Worm (Caenorhabditis elegans) whole organism, L1 larva: ENCODE measurements around the gene let-653.

Experiments
- C04F5.9 ChIP-seq: sonication (generic microtip); optimal IDR thresholded peaks from 2 replicates; lab custom pipeline; 2016; ENCODE audit warnings: missing genetic modification characterization, missing compliant biosample characterization
- Y116A8C.19 ChIP-seq: sonication (generic microtip); optimal IDR thresholded peaks from 2 replicates; lab custom pipeline; 2016; ENCODE audit warnings: missing compliant biosample characterization, missing genetic modification characterization, borderline replicate concordance
- alr-1 ChIP-seq: fragments of 200-800 bp; sonication (Bioruptor generic); optimal IDR thresholded peaks from 2 replicates; lab custom pipeline; 2018; ENCODE audit warnings: borderline replicate concordance, mild to moderate bottlenecking, missing genetic modification characterization, missing compliant biosample characterization
- blmp-1 ChIP-seq: fragments of 150-350 bp; optimal IDR thresholded peaks from 2 replicates; lab custom pipeline; 2014; ENCODE audit warnings: missing biosample characterization, missing genetic modification characterization
- ceh-8 ChIP-seq: fragments of 200-800 bp; sonication (Bioruptor generic); optimal IDR thresholded peaks from 2 replicates; lab custom pipeline; 2018; ENCODE audit warnings: mild to moderate bottlenecking, missing genetic modification characterization, moderate library complexity, missing compliant biosample characterization
- ceh-82 ChIP-seq, 3 experiments: fragments of 150-350 bp in 1 of 3; sonication (generic microtip) in 2 of 3; optimal IDR thresholded peaks; 2 replicates each; lab custom pipeline; 2014 to 2017; ENCODE audit warnings: missing biosample characterization in 3 of 3, missing genetic modification characterization in 3 of 3
- ceh-90 ChIP-seq: sonication (generic microtip); optimal IDR thresholded peaks from 2 replicates; lab custom pipeline; 2016; ENCODE audit warnings: missing genetic modification characterization, missing compliant biosample characterization
- ces-1 ChIP-seq: fragments of 150-350 bp; optimal IDR thresholded peaks from 2 replicates; lab custom pipeline; 2014; ENCODE audit warnings: missing biosample characterization, missing genetic modification reagents, missing genetic modification characterization
- dpl-1 ChIP-seq, 3 experiments: fragments of 150-350 bp in 2 of 3; sonication (generic microtip) in 1 of 3; optimal IDR thresholded peaks; 2 replicates each; lab custom pipeline; 2014 to 2017; ENCODE audit warnings: missing biosample characterization in 3 of 3, missing genetic modification characterization in 3 of 3, missing genetic modification reagents in 3 of 3
- dsc-1 ChIP-seq: sonication (generic microtip); optimal IDR thresholded peaks from 2 replicates; lab custom pipeline; 2016; ENCODE audit warnings: mild to moderate bottlenecking, missing genetic modification characterization, missing compliant biosample characterization
- efl-3 ChIP-seq: fragments of 200-800 bp; sonication (Bioruptor generic); optimal IDR thresholded peaks from 2 replicates; lab custom pipeline; 2018; ENCODE audit warnings: mild to moderate bottlenecking, missing genetic modification characterization, missing compliant biosample characterization
- egl-27 ChIP-seq, 2 experiments: fragments of 150-350 bp in 1 of 2; sonication (generic microtip); optimal IDR thresholded peaks; 3 replicates each; lab custom pipeline; 2017 to 2018; ENCODE audit warnings: missing biosample characterization in 2 of 2, missing genetic modification characterization in 2 of 2, missing genetic modification reagents in 2 of 2
- ets-5 ChIP-seq: fragments of 200-800 bp; sonication (Bioruptor generic); IDR thresholded peaks from 2 replicates; pipeline ENCODE4 v1.3.6; 2022; ENCODE audit warnings: missing genetic modification characterization, missing compliant biosample characterization
- fkh-10 ChIP-seq: sonication (generic microtip); optimal IDR thresholded peaks from 2 replicates; lab custom pipeline; 2017; ENCODE audit warnings: missing biosample characterization, missing genetic modification reagents, missing genetic modification characterization
- fkh-4 ChIP-seq: sonication (generic microtip); optimal IDR thresholded peaks from 2 replicates; lab custom pipeline; 2016; ENCODE audit warnings: missing compliant biosample characterization, missing genetic modification characterization, borderline replicate concordance
- fkh-8 ChIP-seq: sonication (generic microtip); optimal IDR thresholded peaks from 2 replicates; lab custom pipeline; 2016; ENCODE audit warnings: mild to moderate bottlenecking, missing genetic modification characterization, missing compliant biosample characterization
- fos-1 ChIP-seq: fragments of 150-350 bp; optimal IDR thresholded peaks from 2 replicates; lab custom pipeline; 2014; ENCODE audit warnings: missing biosample characterization, missing genetic modification characterization
- hlh-4 ChIP-seq: sonication (generic microtip); optimal IDR thresholded peaks from 2 replicates; lab custom pipeline; 2016; ENCODE audit warnings: mild to moderate bottlenecking, missing genetic modification characterization, missing compliant biosample characterization
- irx-1 ChIP-seq: sonication (generic microtip); optimal IDR thresholded peaks from 2 replicates; lab custom pipeline; 2016; ENCODE audit warnings: missing genetic modification characterization, missing compliant biosample characterization
- isw-1 ChIP-seq: fragments of 200-800 bp; sonication (Bioruptor generic); IDR thresholded peaks from 2 replicates; pipeline ENCODE4 v1.3.6; 2022; ENCODE audit warnings: missing genetic modification characterization, missing compliant biosample characterization
- jun-1 ChIP-seq: fragments of 150-350 bp; optimal IDR thresholded peaks from 2 replicates; lab custom pipeline; 2014; ENCODE audit warnings: missing biosample characterization, missing genetic modification reagents, missing genetic modification characterization
- lin-14 ChIP-seq: fragments of 200-800 bp; sonication (Bioruptor generic); optimal IDR thresholded peaks from 2 replicates; lab custom pipeline; 2018; ENCODE audit warnings: mild to moderate bottlenecking, missing genetic modification characterization, moderate library complexity, missing compliant biosample characterization
- lin-15B ChIP-seq: fragments of 150-350 bp; sonication (generic microtip); optimal IDR thresholded peaks from 3 replicates; lab custom pipeline; 2014; ENCODE audit warnings: missing biosample characterization, missing genetic modification characterization
- mab-9 ChIP-seq: fragments of 200-800 bp; sonication (Bioruptor generic); IDR thresholded peaks from 2 replicates; pipeline ENCODE4 v1.3.6; 2022; ENCODE audit warnings: missing genetic modification reagents, missing genetic modification characterization, missing compliant biosample characterization
- mdl-1 ChIP-seq, 2 experiments: fragments of 150-350 bp; optimal IDR thresholded peaks; 2 replicates each; lab custom pipeline; 2014 to 2017; ENCODE audit warnings: missing biosample characterization in 2 of 2, missing genetic modification characterization in 2 of 2, inconsistent platforms in 1 of 2
- mef-2 ChIP-seq: fragments of 150-350 bp; optimal IDR thresholded peaks from 2 replicates; lab custom pipeline; 2014; ENCODE audit warnings: missing biosample characterization, missing genetic modification characterization
- mep-1 ChIP-seq: fragments of 150-350 bp; optimal IDR thresholded peaks from 2 replicates; lab custom pipeline; 2014; ENCODE audit warnings: missing biosample characterization, missing genetic modification characterization
- nhr-11 ChIP-seq: fragments of 150-350 bp; optimal IDR thresholded peaks from 2 replicates; lab custom pipeline; 2014; ENCODE audit warnings: missing biosample characterization, missing genetic modification characterization
- nhr-19 ChIP-seq: fragments of 200-800 bp; sonication (Bioruptor generic); conservative IDR thresholded peaks from 2 replicates; pipeline ENCODE4 v1.3.6; 2022; ENCODE audit warnings: missing genetic modification characterization, missing compliant biosample characterization
- nhr-20 ChIP-seq: sonication (generic microtip); optimal IDR thresholded peaks from 2 replicates; lab custom pipeline; 2016; ENCODE audit warnings: mild to moderate bottlenecking, missing genetic modification characterization, missing compliant biosample characterization
- nhr-28 ChIP-seq: fragments of 150-350 bp; optimal IDR thresholded peaks from 2 replicates; lab custom pipeline; 2014; ENCODE audit warnings: missing biosample characterization, missing genetic modification characterization
- nhr-47 ChIP-seq: sonication (generic microtip); optimal IDR thresholded peaks from 2 replicates; lab custom pipeline; 2016; ENCODE audit warnings: mild to moderate bottlenecking, missing genetic modification characterization, moderate library complexity, missing compliant biosample characterization
- nhr-71 ChIP-seq: sonication (generic microtip); optimal IDR thresholded peaks from 2 replicates; lab custom pipeline; 2016; ENCODE audit warnings: mild to moderate bottlenecking, missing genetic modification characterization, moderate library complexity, missing compliant biosample characterization
- nhr-77 ChIP-seq: fragments of 150-350 bp; optimal IDR thresholded peaks from 2 replicates; lab custom pipeline; 2014; ENCODE audit warnings: missing biosample characterization, missing genetic modification characterization
- nhr-84 ChIP-seq: sonication (generic microtip); optimal IDR thresholded peaks from 2 replicates; lab custom pipeline; 2017; ENCODE audit warnings: missing biosample characterization, missing genetic modification characterization
- nhr-85 ChIP-seq: sonication (generic microtip); peaks from one replicate; lab custom pipeline; 2016; ENCODE audit warnings: missing genetic modification characterization, inconsistent platforms, missing compliant biosample characterization
- nhr-90 ChIP-seq: sonication (generic microtip); optimal IDR thresholded peaks from 2 replicates; lab custom pipeline; 2016; ENCODE audit warnings: mild to moderate bottlenecking, missing genetic modification characterization, missing compliant biosample characterization; ENCODE audit not compliant: poor library complexity
- pqm-1 ChIP-seq: sonication (generic microtip); optimal IDR thresholded peaks from 3 replicates; lab custom pipeline; 2017; ENCODE audit warnings: missing biosample characterization, missing genetic modification characterization
- rnt-1 ChIP-seq: sonication (generic microtip); optimal IDR thresholded peaks from 2 replicates; lab custom pipeline; 2016; ENCODE audit warnings: mild to moderate bottlenecking, missing genetic modification characterization, moderate library complexity, missing compliant biosample characterization
- skn-1 ChIP-seq: fragments of 150-350 bp; optimal IDR thresholded peaks from 2 replicates; lab custom pipeline; 2014; ENCODE audit warnings: missing biosample characterization, missing genetic modification characterization
- snpc-4 ChIP-seq: fragments of 150-350 bp; optimal IDR thresholded peaks from 2 replicates; lab custom pipeline; 2014; ENCODE audit warnings: missing biosample characterization, missing genetic modification characterization
- snu-23 ChIP-seq: sonication (generic microtip); optimal IDR thresholded peaks from 2 replicates; lab custom pipeline; 2016; ENCODE audit warnings: missing genetic modification characterization, missing compliant biosample characterization
- sox-4 ChIP-seq: sonication (generic microtip); optimal IDR thresholded peaks from 2 replicates; lab custom pipeline; 2016; ENCODE audit warnings: missing genetic modification characterization, missing compliant biosample characterization
- tbx-2 ChIP-seq: sonication (generic microtip); optimal IDR thresholded peaks from 2 replicates; lab custom pipeline; 2016; ENCODE audit warnings: missing genetic modification characterization, missing compliant biosample characterization
- unc-130 ChIP-seq: fragments of 150-350 bp; optimal IDR thresholded peaks from 2 replicates; lab custom pipeline; 2017; ENCODE audit warnings: missing biosample characterization, missing genetic modification characterization, inconsistent platforms
- unc-86 ChIP-seq: sonication (generic microtip); optimal IDR thresholded peaks from 2 replicates; lab custom pipeline; 2016; ENCODE audit warnings: missing genetic modification characterization, missing compliant biosample characterization
- xbp-1 ChIP-seq: sonication (generic microtip); optimal IDR thresholded peaks from 2 replicates; lab custom pipeline; 2016; ENCODE audit warnings: missing genetic modification characterization, missing compliant biosample characterization
- zip-4 ChIP-seq: fragments of 200-800 bp; sonication (Bioruptor generic); optimal IDR thresholded peaks from 2 replicates; lab custom pipeline; 2018; ENCODE audit warnings: mild to moderate bottlenecking, missing genetic modification characterization, moderate library complexity, missing compliant biosample characterization
- ztf-11 ChIP-seq, 2 experiments: sonication (generic microtip); optimal IDR thresholded peaks; 2 replicates each; lab custom pipeline; 2016 to 2017; ENCODE audit warnings: missing genetic modification characterization in 2 of 2, missing biosample characterization in 1 of 2, missing compliant biosample characterization in 1 of 2

The let-653 gene

DNA sequence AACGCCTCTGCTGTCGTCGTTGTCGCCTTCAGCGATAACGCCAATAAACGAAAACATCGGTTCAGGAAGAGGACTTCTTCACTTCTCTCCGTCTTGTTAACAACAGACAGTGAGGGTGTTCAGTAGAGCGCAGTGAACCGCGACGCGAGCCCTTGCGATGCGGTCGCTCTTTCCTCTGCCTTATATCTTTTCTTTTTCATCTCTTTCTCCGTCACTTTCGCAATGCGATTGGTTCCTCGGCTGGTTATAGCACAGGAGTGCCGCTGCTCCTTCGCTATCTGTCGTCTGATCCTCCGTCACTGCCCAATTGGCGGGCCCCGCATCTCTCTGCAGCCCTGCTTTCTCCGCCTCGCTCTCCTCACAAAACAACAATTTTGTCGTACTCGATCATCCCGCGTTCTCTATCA lies 28.3 kb upstream of the let-653 start (continued):
- no peak for TF ChIP-seq ztf-11 (tag; optimal IDR thresholded peaks at IDR 0.05; lab: Kevin White, UChicago)
- peak in 1 of 2 experiments; percentile 41 for TF ChIP-seq mdl-1 (tag; optimal IDR thresholded peaks at IDR 0.05; lab: Kevin White, UChicago)
- TF ChIP-seq xbp-1 (tag; lab: Kevin White, UChicago), result peak; percentile 62
- TF ChIP-seq isw-1 (GFP tag; lab: Robert Waterston, UW), result peak; percentile 64
- TF ChIP-seq unc-86 (tag; lab: Kevin White, UChicago), result peak; percentile 61
- no peak for TF ChIP-seq pqm-1 (tag; lab: Kevin White, UChicago)
- TF ChIP-seq fos-1, result peak; percentile 38
- peak; percentile 14 for TF ChIP-seq snpc-4 (tag; lab: Kevin White, UChicago)
- TF ChIP-seq dsc-1, result peak; percentile 71
- TF ChIP-seq zip-4 (GFP tag; lab: Kevin White, UChicago), result no peak
- TF ChIP-seq fkh-4 (tag; lab: Kevin White, UChicago), result no peak
- TF ChIP-seq ces-1 (GFP tag; lab: Kevin White, UChicago), result no peak
- TF ChIP-seq snu-23, result peak; percentile 78
- TF ChIP-seq nhr-19 (GFP tag; lab: Robert Waterston, UW), result peak; percentile 45; the same call in 1 of the 2 replicates
- no peak for TF ChIP-seq ets-5 (GFP tag; lab: Robert Waterston, UW)
- peak; percentile 69 for TF ChIP-seq tbx-2
- TF ChIP-seq jun-1, result peak; percentile 76
- TF ChIP-seq sox-4, result no peak
- peak; percentile 62 for TF ChIP-seq rnt-1 (tag; lab: Kevin White, UChicago)
- peak; percentile 48 for TF ChIP-seq nhr-20 (tag; lab: Kevin White, UChicago)
- TF ChIP-seq lin-15B (tag; lab: Kevin White, UChicago), result peak; percentile 64
- TF ChIP-seq fkh-8 (tag; lab: Kevin White, UChicago), result peak; percentile 91
- TF ChIP-seq irx-1, result peak; percentile 15
- TF ChIP-seq nhr-84 (tag; lab: Kevin White, UChicago), result no peak
- TF ChIP-seq nhr-90 (tag; lab: Kevin White, UChicago), result no peak
- peak; percentile 70 for TF ChIP-seq unc-130 (tag; lab: Kevin White, UChicago)
- peak; percentile 68 for TF ChIP-seq nhr-77 (tag; lab: Kevin White, UChicago)
- no peak for TF ChIP-seq nhr-85 (tag; lab: Kevin White, UChicago)
- no peak for TF ChIP-seq Y116A8C.19 (tag; lab: Kevin White, UChicago)
- peak; percentile 9 to 63 (median 51) for TF ChIP-seq dpl-1 (GFP tag; optimal IDR thresholded peaks at IDR 0.05; lab: Kevin White, UChicago)
- TF ChIP-seq skn-1 (tag; lab: Kevin White, UChicago), result peak; percentile 81
- no peak for TF ChIP-seq nhr-11 (tag; lab: Kevin White, UChicago)
- peak; percentile 83 for TF ChIP-seq nhr-71 (tag; lab: Kevin White, UChicago)
- peak; percentile 84 for TF ChIP-seq fkh-10
- peak in 1 of 2 experiments; percentile 35 for TF ChIP-seq egl-27 (tag; optimal IDR thresholded peaks at IDR 0.05; lab: Kevin White, UChicago)
- TF ChIP-seq nhr-28 (tag; lab: Kevin White, UChicago), result no peak
- peak; percentile 71 for TF ChIP-seq mep-1 (tag; lab: Kevin White, UChicago)
- peak; percentile 50 for TF ChIP-seq mef-2 (tag; lab: Kevin White, UChicago)
- TF ChIP-seq, all 84 proteins: peak for 37

DNA sequence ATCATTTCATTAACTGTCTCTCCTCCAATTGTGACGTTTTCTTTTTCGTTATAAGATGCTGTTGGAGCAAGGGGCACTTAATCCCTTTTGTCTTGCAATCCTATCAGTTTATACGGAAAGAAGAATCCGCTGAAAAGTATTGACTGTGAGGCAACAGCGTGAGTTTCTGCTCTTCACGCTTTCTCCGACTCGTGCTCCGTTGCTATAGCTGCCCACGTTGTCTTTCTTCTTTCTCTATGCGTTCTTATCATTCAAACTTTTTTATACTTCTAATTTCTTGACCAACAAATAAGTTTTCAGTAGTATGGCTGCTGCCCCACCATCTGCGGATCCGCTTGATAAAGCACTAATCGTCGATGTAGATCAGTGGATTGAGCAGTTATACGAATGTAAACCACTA lies 27.3 kb upstream of the let-653 start, which contains the start of gene let-92:
TSS of gene let-92 (plus strand) at position 301 of the 400 bp plus-strand sequence.
- TF ChIP-seq tbx-2 (no peak), jun-1 (no peak), ceh-82 (tag; optimal IDR thresholded peaks at IDR 0.05; lab: Kevin White, UChicago) (no peak), ceh-90 (tag; lab: Kevin White, UChicago) (no peak), nhr-47 (tag; lab: Kevin White, UChicago) (no peak), efl-3 (GFP tag; lab: Kevin White, UChicago) (no peak), nhr-85 (tag; lab: Kevin White, UChicago) (no peak), hlh-4 (no peak), nhr-20 (tag; lab: Kevin White, UChicago) (no peak), mab-9 (GFP tag; lab: Robert Waterston, UW) (no peak), nhr-11 (tag; lab: Kevin White, UChicago) (no peak), alr-1 (no peak), dpl-1 (GFP tag; optimal IDR thresholded peaks at IDR 0.05; lab: Kevin White, UChicago) (no peak), xbp-1 (tag; lab: Kevin White, UChicago) (no peak), ceh-8 (GFP tag; lab: Kevin White, UChicago) (no peak), lin-14 (GFP tag; lab: Kevin White, UChicago) (no peak), blmp-1 (no peak), sox-4 (no peak), C04F5.9 (tag; lab: Kevin White, UChicago) (no peak)
- TF ChIP-seq, all 84 proteins: peak for 0
